Fruit fly (Drosophila melanogaster) whole organism, adult: ENCODE data around the gene CG10748.
A peak's percentile ranks its signal among the peaks of the same experiment; 100 is the strongest.

Experiments
- CG11617 ChIP-seq: fragments of 200-800 bp; sonication (Bioruptor generic); optimal IDR thresholded peaks from 2 replicates; lab custom pipeline; 2017; ENCODE audit warnings: mild to moderate bottlenecking, missing biosample characterization, missing genetic modification reagents, missing genetic modification characterization
- CG12768 ChIP-seq: fragments of 200-800 bp; sonication (Bioruptor generic); optimal IDR thresholded peaks from 2 replicates; lab custom pipeline; 2017; ENCODE audit warnings: missing biosample characterization, missing genetic modification characterization, mild to moderate bottlenecking, moderate library complexity, missing genetic modification reagents
- CG14711 ChIP-seq: fragments of 200-800 bp; sonication (Bioruptor generic); optimal IDR thresholded peaks from 2 replicates; lab custom pipeline; 2018; ENCODE audit warnings: missing biosample characterization, mild to moderate bottlenecking, missing genetic modification characterization, moderate library complexity
- CG1620 ChIP-seq: fragments of 200-800 bp; sonication (Bioruptor generic); optimal IDR thresholded peaks from 2 replicates; lab custom pipeline; 2016; ENCODE audit warnings: missing biosample characterization, missing genetic modification characterization
- CG33017 ChIP-seq: fragments of 200-800 bp; sonication (Bioruptor generic); optimal IDR thresholded peaks from 2 replicates; lab custom pipeline; 2018; ENCODE audit warnings: missing biosample characterization, mild to moderate bottlenecking, missing genetic modification characterization, moderate library complexity
- CG5204 ChIP-seq: fragments of 200-800 bp; sonication (Bioruptor generic); optimal IDR thresholded peaks from 2 replicates; lab custom pipeline; 2016; ENCODE audit warnings: missing biosample characterization, missing genetic modification characterization
- CG7045 ChIP-seq: fragments of 200-800 bp; sonication (Bioruptor generic); optimal IDR thresholded peaks from 2 replicates; lab custom pipeline; 2017; ENCODE audit warnings: missing biosample characterization, mild to moderate bottlenecking, missing genetic modification characterization
- CG7101 ChIP-seq: fragments of 200-800 bp; sonication (Bioruptor generic); optimal IDR thresholded peaks from 2 replicates; lab custom pipeline; 2018; ENCODE audit warnings: missing biosample characterization, mild to moderate bottlenecking, missing genetic modification characterization, moderate library complexity
- Clk ChIP-seq: fragments of 200-800 bp; sonication (Bioruptor generic); optimal IDR thresholded peaks from 2 replicates; lab custom pipeline; 2017; ENCODE audit warnings: missing biosample characterization, missing genetic modification characterization
- Crg-1 ChIP-seq: fragments of 200-800 bp; sonication (Bioruptor generic); optimal IDR thresholded peaks from 2 replicates; lab custom pipeline; 2016; ENCODE audit warnings: missing biosample characterization, missing genetic modification characterization
- Hr96 ChIP-seq: fragments of 200-800 bp; sonication (Bioruptor generic); optimal IDR thresholded peaks from 2 replicates; lab custom pipeline; 2016; ENCODE audit warnings: missing biosample characterization, missing genetic modification characterization
- Mnt ChIP-seq: fragments of 200-800 bp; sonication (Bioruptor generic); optimal IDR thresholded peaks from 2 replicates; lab custom pipeline; 2016; ENCODE audit warnings: missing biosample characterization, mild to moderate bottlenecking, missing genetic modification characterization
- bab1 ChIP-seq: fragments of 200-800 bp; sonication (Bioruptor generic); optimal IDR thresholded peaks from 3 replicates; lab custom pipeline; 2019; ENCODE audit warnings: missing biosample characterization, mild to moderate bottlenecking, missing genetic modification characterization, moderate library complexity
- cic ChIP-seq: fragments of 200-800 bp; sonication (Bioruptor generic); optimal IDR thresholded peaks from 2 replicates; lab custom pipeline; 2017; ENCODE audit warnings: missing biosample characterization, mild to moderate bottlenecking, missing genetic modification characterization, moderate library complexity
- cnc ChIP-seq, 2 experiments: fragments of >200 bp; optimal IDR thresholded peaks; 2 replicates each; lab custom pipeline; 2017
- kay ChIP-seq: fragments of 200-800 bp; sonication (Bioruptor generic); peaks from one replicate; lab custom pipeline; 2016; ENCODE audit warnings: missing biosample characterization, missing genetic modification characterization, borderline replicate concordance
- ovo ChIP-seq: fragments of 200-800 bp; sonication (Bioruptor generic); optimal IDR thresholded peaks from 2 replicates; lab custom pipeline; 2016; ENCODE audit warnings: missing biosample characterization, missing genetic modification characterization
- pad ChIP-seq: fragments of 200-800 bp; sonication (Bioruptor generic); optimal IDR thresholded peaks from 3 replicates; lab custom pipeline; 2017; ENCODE audit warnings: missing biosample characterization, missing genetic modification characterization, mild to moderate bottlenecking, moderate library complexity, missing genetic modification reagents
- tj ChIP-seq: fragments of 200-800 bp; sonication (Bioruptor generic); optimal IDR thresholded peaks from 3 replicates; lab custom pipeline; 2017; ENCODE audit warnings: missing biosample characterization, mild to moderate bottlenecking, missing genetic modification characterization, moderate library complexity
- toe ChIP-seq: fragments of 200-800 bp; sonication (Bioruptor generic); optimal IDR thresholded peaks from 2 replicates; lab custom pipeline; 2016; ENCODE audit warnings: missing biosample characterization, missing genetic modification characterization

The CG10748 gene

dm6 chr3L:13015195-13015822 is 43.1 kb upstream of the CG10748 start, which contains the start of gene MICAL-like:
Gene MICAL-like (minus strand): TSS chr3L:13015332.
- no peak for TF ChIP-seq CG5204
- no peak for TF ChIP-seq tj (GFP tag; lab: Kevin White, UChicago)
- no peak for TF ChIP-seq pad (GFP tag; lab: Kevin White, UChicago)
- TF ChIP-seq Clk (GFP tag; lab: Kevin White, UChicago), result no peak
- no peak for TF ChIP-seq ovo (GFP tag; lab: Kevin White, UChicago)
- no peak for TF ChIP-seq CG14711 (tag; lab: Kevin White, UChicago)
- TF ChIP-seq Mnt (GFP tag; lab: Kevin White, UChicago), result no peak
- TF ChIP-seq Hr96 (GFP tag; lab: Kevin White, UChicago), result peak; percentile 58
- TF ChIP-seq bab1 (GFP tag; lab: Kevin White, UChicago), result no peak
- TF ChIP-seq CG1620 (GFP tag; lab: Kevin White, UChicago), result no peak
- TF ChIP-seq CG33017, result no peak
- no peak for TF ChIP-seq CG7045
- peak; percentile 94 for TF ChIP-seq kay (GFP tag; lab: Kevin White, UChicago)
- TF ChIP-seq CG12768 (GFP tag; lab: Kevin White, UChicago), result no peak
- TF ChIP-seq CG11617 (GFP tag; lab: Kevin White, UChicago), result no peak
- no peak for TF ChIP-seq cic (GFP tag; lab: Kevin White, UChicago)
- no peak for TF ChIP-seq CG7101 (tag; lab: Kevin White, UChicago)
- no peak for TF ChIP-seq cnc (optimal IDR thresholded peaks at IDR 0.05; lab: Kevin White, UChicago)
- peak; percentile 53 for TF ChIP-seq toe (GFP tag; lab: Kevin White, UChicago)
- peak; percentile 24 for TF ChIP-seq Crg-1 (GFP tag; lab: Kevin White, UChicago)

DNA sequence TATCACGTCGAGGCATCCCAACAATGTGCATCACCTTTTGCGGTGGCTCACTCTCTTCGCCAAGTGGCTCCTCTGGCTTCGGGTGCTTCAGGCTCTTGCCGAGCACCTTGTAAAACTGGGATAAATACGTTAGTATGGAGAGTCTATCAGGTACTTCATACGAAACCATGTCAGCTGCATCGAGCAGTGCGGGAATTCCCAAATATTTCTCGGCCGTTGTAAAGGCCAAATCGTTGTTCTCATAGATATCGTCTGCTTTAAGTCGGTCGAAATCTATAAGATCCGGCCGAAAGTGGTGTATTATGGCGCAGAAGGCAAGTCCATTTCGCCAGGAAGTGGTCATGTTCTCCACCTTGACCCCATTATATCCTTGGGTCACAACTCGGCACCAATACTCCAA is 42.5 kb upstream of the CG10748 start:
- TF ChIP-seq pad (GFP tag; lab: Kevin White, UChicago) (no peak), Crg-1 (GFP tag; lab: Kevin White, UChicago) (no peak), CG14711 (tag; lab: Kevin White, UChicago) (no peak), CG33017 (no peak), Mnt (GFP tag; lab: Kevin White, UChicago) (no peak), CG11617 (GFP tag; lab: Kevin White, UChicago) (no peak), CG1620 (GFP tag; lab: Kevin White, UChicago) (no peak), ovo (GFP tag; lab: Kevin White, UChicago) (no peak), toe (GFP tag; lab: Kevin White, UChicago) (no peak), cic (GFP tag; lab: Kevin White, UChicago) (no peak), CG12768 (GFP tag; lab: Kevin White, UChicago) (no peak), Hr96 (GFP tag; lab: Kevin White, UChicago) (no peak), CG7045 (no peak), tj (GFP tag; lab: Kevin White, UChicago) (no peak), cnc (optimal IDR thresholded peaks at IDR 0.05; lab: Kevin White, UChicago) (no peak), CG7101 (tag; lab: Kevin White, UChicago) (no peak), Clk (GFP tag; lab: Kevin White, UChicago) (no peak), CG5204 (no peak), kay (GFP tag; lab: Kevin White, UChicago) (no peak)

DNA sequence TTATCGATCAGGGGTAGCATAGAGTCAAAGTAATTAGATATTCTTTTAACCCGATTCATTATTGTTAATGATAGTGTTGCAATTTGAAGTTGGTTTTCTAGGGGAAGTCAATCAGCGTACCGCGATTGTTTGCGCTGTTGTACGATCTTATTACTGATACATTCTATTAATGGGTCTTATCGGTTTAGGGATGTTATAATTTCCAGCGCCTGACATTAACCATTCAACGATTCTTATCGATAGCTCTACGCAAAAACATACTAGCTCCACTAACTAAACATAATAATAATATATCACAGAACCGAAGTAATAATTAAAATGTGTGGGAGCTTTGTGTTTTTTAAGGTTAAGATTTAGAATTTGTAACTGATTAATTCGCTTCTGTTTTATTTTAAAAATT is 39.4 kb upstream of the CG10748 start, which contains the start of gene Cul6:
TSS of gene Cul6 (minus strand) at position 175 of the 400 bp plus-strand sequence.
- TF ChIP-seq bab1 (GFP tag; lab: Kevin White, UChicago), result peak; percentile 8
- no peak for TF ChIP-seq cnc (optimal IDR thresholded peaks at IDR 0.05; lab: Kevin White, UChicago)
- peak; percentile 16 for TF ChIP-seq kay (GFP tag; lab: Kevin White, UChicago)
- peak; percentile 11 for TF ChIP-seq CG7101 (tag; lab: Kevin White, UChicago)

- peak; percentile 55 for TF ChIP-seq kay (GFP tag; lab: Kevin White, UChicago)
- TF ChIP-seq bab1 (GFP tag; lab: Kevin White, UChicago), result peak; percentile 34
- no peak for TF ChIP-seq CG7045
- peak; percentile 40 for TF ChIP-seq CG14711 (tag; lab: Kevin White, UChicago)
- TF ChIP-seq Clk (GFP tag; lab: Kevin White, UChicago), result no peak
Observed at dm6 chr3L:13007946-13008462, 35.8 kb upstream of the CG10748 start.

dm6 chr3L:13006490-13006889 is 34.3 kb upstream of the CG10748 start, which contains the start of gene CG11263:
Gene CG11263 (plus strand): TSS chr3L:13006817.
- TF ChIP-seq CG12768 (GFP tag; lab: Kevin White, UChicago), result no peak
- TF ChIP-seq kay (GFP tag; lab: Kevin White, UChicago), result no peak
- no peak for TF ChIP-seq tj (GFP tag; lab: Kevin White, UChicago)
- TF ChIP-seq CG7101 (tag; lab: Kevin White, UChicago), result peak; percentile 3
- TF ChIP-seq Clk (GFP tag; lab: Kevin White, UChicago), result no peak

DNA sequence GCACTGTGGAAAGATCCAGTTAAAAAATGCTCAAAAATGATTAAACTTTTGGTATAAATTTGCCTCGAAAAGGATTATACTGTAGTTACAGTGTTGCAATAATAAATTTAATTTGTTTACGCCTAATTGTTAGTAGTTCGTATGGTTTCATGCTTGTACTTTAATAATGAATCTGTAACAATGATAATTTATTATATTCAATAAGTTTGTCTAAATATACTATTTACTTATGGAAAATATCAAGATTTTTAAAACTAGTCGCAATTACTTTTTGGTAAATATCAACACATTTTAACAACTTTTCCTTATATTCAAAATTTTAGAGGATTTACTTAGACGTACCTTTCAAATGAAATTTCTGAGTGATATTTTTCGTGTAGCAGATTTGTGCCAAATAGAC is 22.7 kb upstream of the CG10748 start, which contains the start of gene CG11262:
TSS of gene CG11262 (plus strand) at position 301 of the 400 bp plus-strand sequence.
- TF ChIP-seq CG33017 (no peak), kay (GFP tag; lab: Kevin White, UChicago) (no peak), toe (GFP tag; lab: Kevin White, UChicago) (no peak)
